Fruit fly (Drosophila melanogaster): ENCODE results near the gene IM33.

dm6 chr2L:3701526-3701925 is 5.1 kb upstream of the IM33 start, which contains the start of gene CG43145:
- TF ChIP-seq Myc (optimal IDR thresholded peaks at IDR 0.05) (no peak), HLH106 (tag; optimal IDR thresholded peaks at IDR 0.05) (no peak), OdsH (GFP tag; optimal IDR thresholded peaks at IDR 0.05) (no peak), Mio (GFP tag; optimal IDR thresholded peaks at IDR 0.05) (no peak), Hr83 (GFP tag; optimal IDR thresholded peaks at IDR 0.05; ENCODE audit: poor library complexity, severe bottlenecking) (no peak), usp (GFP tag; optimal IDR thresholded peaks at IDR 0.05) (no peak), Vsx2 (GFP tag; optimal IDR thresholded peaks at IDR 0.05; ENCODE audit: partially characterized antibody) (no peak), Hr78 (GFP tag; optimal IDR thresholded peaks at IDR 0.05) (no peak), woc (GFP tag; optimal IDR thresholded peaks at IDR 0.05) (no peak)

Measured in whole organism, wandering third instar larva.